Fruit fly (Drosophila melanogaster): ENCODE results near the gene mRpL15.

mRpL15 gene

DNA sequence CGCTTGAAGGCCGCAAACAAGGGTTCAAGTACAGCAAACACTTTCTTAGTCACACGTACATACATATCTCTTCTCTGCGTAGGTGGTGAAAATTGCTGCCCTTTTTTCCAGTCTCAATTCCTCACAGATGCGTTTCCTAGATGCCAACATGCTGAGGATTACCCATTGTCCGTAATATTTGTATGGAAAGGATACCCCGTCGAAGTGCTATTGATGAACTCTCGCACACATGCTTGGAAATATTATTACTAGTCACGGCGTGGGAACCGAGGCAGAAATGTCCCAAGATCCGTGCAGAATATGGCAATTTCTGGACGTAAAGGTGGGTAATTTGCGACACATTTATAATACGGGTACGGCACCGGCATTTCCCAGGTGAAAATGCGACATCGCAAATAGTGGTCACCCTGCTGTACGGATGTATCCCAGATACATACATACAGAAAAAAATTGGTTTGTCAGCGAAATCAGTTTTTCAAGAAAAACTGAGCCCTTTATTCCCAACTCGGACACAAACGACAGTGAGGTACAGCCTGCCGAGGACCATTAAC lies 30.6 kb downstream of the mRpL15 start:
- no peak for TF ChIP-seq toe (GFP tag; optimal IDR thresholded peaks at IDR 0.05)
- no peak for TF ChIP-seq CG7101 (tag; optimal IDR thresholded peaks at IDR 0.05)
- no peak for TF ChIP-seq CG7045 (GFP tag; optimal IDR thresholded peaks at IDR 0.05)
- TF ChIP-seq CG12768 (GFP tag; optimal IDR thresholded peaks at IDR 0.05), result no peak
- TF ChIP-seq ovo (GFP tag; optimal IDR thresholded peaks at IDR 0.05), result no peak
- no peak for TF ChIP-seq Crg-1 (GFP tag; optimal IDR thresholded peaks at IDR 0.05)
- TF ChIP-seq cnc (optimal IDR thresholded peaks at IDR 0.05), result no peak
- TF ChIP-seq Hr96 (GFP tag; optimal IDR thresholded peaks at IDR 0.05), result no peak
- TF ChIP-seq tj (GFP tag; optimal IDR thresholded peaks at IDR 0.05), result no peak
- no peak for TF ChIP-seq bab1 (GFP tag; optimal IDR thresholded peaks at IDR 0.05)
- TF ChIP-seq CG1620 (GFP tag; optimal IDR thresholded peaks at IDR 0.05), result no peak
- no peak for TF ChIP-seq CG33017 (tag; optimal IDR thresholded peaks at IDR 0.05)
- no peak for TF ChIP-seq Mnt (GFP tag; optimal IDR thresholded peaks at IDR 0.05)

DNA sequence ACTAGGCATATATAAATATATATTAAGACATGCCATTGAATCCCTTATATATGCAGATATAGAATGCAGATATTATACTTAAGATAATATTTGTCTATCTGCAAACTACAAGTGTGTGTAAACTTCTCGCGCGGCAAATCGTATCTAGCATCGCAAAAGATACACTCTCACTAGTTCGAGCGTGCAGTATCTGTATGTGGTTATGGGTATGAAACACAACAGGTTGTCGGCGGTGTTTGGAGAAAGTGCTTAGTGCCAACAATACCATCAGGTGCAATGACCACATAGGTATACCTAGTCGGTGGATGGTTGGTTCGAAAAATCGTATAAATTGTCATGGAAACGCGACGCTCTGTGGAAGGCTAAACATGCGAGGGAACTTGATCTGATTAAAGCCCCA lies 31.5 kb downstream of the mRpL15 start:
- TF ChIP-seq Hr96 (GFP tag; optimal IDR thresholded peaks at IDR 0.05) (no peak), kay (GFP tag; ENCODE audit: borderline replicate concordance) (no peak), CG1620 (GFP tag; optimal IDR thresholded peaks at IDR 0.05) (no peak), Clk (GFP tag; optimal IDR thresholded peaks at IDR 0.05) (no peak), tj (GFP tag; optimal IDR thresholded peaks at IDR 0.05) (no peak), CG7045 (GFP tag; optimal IDR thresholded peaks at IDR 0.05) (no peak), CG7101 (tag; optimal IDR thresholded peaks at IDR 0.05) (no peak), CG11617 (GFP tag; optimal IDR thresholded peaks at IDR 0.05) (no peak), CG5204 (GFP tag; optimal IDR thresholded peaks at IDR 0.05) (no peak), Crg-1 (GFP tag; optimal IDR thresholded peaks at IDR 0.05) (no peak), CG33017 (tag; optimal IDR thresholded peaks at IDR 0.05) (no peak), CG14711 (tag; optimal IDR thresholded peaks at IDR 0.05) (no peak), cnc (optimal IDR thresholded peaks at IDR 0.05) (no peak), toe (GFP tag; optimal IDR thresholded peaks at IDR 0.05) (no peak), ovo (GFP tag; optimal IDR thresholded peaks at IDR 0.05) (no peak), CG12768 (GFP tag; optimal IDR thresholded peaks at IDR 0.05) (no peak)

DNA sequence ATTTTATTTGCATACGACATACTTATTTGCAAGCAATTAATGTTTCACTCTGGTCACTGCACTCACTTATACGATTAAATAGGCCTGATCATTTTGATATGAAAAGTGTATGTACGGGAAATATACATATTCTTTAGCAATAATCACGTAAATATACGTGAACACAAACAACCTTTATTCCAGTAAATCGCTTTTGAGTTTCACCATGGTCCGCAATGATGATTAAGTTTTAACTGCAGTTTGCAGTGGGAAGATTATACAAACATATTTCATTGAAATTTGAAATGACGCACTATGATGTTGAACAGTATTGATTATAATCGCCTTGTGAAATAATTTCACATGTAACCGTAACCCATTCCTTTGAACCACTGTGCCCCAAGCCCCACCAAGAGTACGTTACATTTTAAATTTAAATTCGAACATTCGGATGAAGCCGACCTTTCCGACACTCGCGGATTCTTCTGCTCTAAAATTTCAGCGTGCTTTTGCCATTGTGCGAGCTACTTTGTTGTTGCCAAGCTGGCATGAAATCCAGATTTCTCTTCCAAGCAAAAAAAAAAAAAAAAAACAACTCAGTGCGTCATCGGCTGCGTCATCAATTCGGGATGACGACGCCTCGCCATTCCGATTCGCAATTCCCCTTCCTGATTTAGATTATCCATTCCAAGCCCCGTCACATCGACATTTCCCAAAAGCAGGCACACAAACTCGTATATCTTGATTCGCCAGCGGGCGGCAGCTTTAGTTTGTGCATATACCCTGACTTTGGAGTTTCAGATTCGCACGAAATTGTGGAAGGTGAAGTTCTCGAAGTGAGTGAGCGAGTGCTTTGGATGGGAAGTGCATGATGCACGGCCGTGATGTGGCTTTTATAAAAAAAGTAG lies 32.3 kb downstream of the mRpL15 start:
- TF ChIP-seq cnc (optimal IDR thresholded peaks at IDR 0.05) (no peak), bab1 (GFP tag; optimal IDR thresholded peaks at IDR 0.05) (peak; percentile 10)

DNA sequence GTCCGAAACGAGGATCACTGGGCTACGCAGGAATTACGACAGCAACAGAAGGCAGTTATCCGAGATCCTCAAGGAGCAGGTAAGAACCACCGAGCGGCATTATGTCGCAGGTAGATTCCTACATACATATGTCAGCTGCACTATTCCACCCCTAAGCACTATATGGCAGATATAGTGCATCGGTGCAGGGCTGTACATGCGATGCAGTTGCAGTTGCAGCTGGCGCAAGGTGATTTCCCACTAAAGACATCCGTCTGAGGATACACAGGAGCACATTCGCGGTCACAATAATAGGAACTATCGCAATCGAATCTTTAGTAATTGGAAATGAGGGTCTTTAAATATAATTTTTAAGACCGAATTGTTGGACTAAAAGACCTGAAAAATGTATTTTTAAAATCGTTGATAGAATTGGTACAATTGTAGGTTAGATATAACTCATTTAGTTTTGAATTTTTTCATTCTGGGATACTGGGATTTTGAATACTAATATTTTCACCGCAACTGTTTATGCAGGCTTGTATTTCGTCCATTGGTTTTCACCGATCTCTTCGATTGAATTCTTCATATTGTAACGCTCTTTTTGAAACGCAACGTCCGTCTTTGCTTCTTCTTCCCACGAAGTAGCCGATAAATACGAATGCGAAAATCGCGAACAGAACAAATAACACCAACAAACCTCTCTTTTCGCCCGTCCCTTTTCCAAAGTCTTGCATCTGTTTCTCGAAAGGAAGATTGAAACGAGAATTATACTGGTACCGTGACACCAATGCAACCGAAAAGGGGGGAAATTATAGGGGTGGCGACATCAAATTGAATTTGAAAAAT lies 33.1 kb downstream of the mRpL15 start:
- no peak for TF ChIP-seq pad (GFP tag; optimal IDR thresholded peaks at IDR 0.05)
- TF ChIP-seq CG14711 (tag; optimal IDR thresholded peaks at IDR 0.05), result no peak

DNA sequence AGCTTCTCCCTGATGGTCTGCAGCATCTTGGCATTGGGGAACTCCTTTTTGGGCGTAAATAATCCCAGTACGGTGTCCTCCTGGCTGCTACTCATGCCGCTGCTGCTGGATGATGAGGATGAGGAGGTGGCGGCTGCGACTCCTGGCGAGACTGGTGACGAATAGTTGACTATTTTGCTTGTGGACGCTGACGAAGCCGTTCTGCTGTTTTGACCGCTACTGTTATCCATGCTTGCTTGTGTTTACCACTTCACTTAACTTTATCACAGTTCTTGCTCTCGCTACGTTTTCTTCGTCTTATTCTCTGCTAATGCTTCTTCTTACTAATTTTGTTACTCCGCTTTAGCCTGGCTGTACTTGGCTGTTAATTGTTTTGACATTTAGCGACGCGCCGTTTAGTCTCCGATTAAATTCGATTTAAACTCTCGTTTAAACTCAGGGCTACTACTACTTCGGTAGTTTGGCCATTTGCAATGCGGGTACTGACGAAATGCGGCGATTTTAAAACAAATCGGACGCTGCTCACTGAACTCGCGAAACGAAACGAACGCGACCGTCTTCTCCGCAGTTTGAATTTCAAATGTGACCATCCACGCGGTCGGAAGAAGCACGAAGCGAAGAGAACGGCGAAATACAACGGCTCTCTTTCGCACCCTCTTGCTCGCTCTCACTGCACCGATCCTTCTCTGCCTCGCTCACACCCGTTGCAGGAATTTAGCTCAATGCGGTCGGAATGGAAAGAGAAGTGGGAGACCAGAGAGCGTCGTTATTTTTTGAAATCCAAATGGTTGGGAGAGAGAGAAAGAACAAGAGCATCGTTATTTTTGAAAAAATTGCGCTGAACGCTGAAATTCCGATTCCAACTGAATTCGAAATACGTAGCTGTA lies 34.7 kb downstream of the mRpL15 start, which contains the start of gene trbl:
Gene trbl, minus strand, starts transcription at position 584 of the 887 bp plus-strand sequence.
- TF ChIP-seq CG33017 (tag; optimal IDR thresholded peaks at IDR 0.05) (peak; percentile 64), CG11617 (GFP tag; optimal IDR thresholded peaks at IDR 0.05) (peak; percentile 64), bab1 (GFP tag; optimal IDR thresholded peaks at IDR 0.05) (peak; percentile 70), CG5204 (GFP tag; optimal IDR thresholded peaks at IDR 0.05) (no peak), cnc (optimal IDR thresholded peaks at IDR 0.05) (no peak), CG7045 (GFP tag; optimal IDR thresholded peaks at IDR 0.05) (peak; percentile 54), Clk (GFP tag; optimal IDR thresholded peaks at IDR 0.05) (no peak), CG7101 (tag; optimal IDR thresholded peaks at IDR 0.05) (peak; percentile 59), CG12768 (GFP tag; optimal IDR thresholded peaks at IDR 0.05) (peak; percentile 50), cic (GFP tag; optimal IDR thresholded peaks at IDR 0.05) (peak; percentile 73), CG1620 (GFP tag; optimal IDR thresholded peaks at IDR 0.05) (no peak), kay (GFP tag; ENCODE audit: borderline replicate concordance) (no peak), ovo (GFP tag; optimal IDR thresholded peaks at IDR 0.05) (peak; percentile 62), tj (GFP tag; optimal IDR thresholded peaks at IDR 0.05) (peak; percentile 41), pad (GFP tag; optimal IDR thresholded peaks at IDR 0.05) (peak; percentile 24), Crg-1 (GFP tag; optimal IDR thresholded peaks at IDR 0.05) (peak; percentile 14), Mnt (GFP tag; optimal IDR thresholded peaks at IDR 0.05) (peak; percentile 94), CG14711 (tag; optimal IDR thresholded peaks at IDR 0.05) (peak; percentile 21)
